Fruit fly (Drosophila melanogaster): ENCODE data around the gene CG7402.

- TF ChIP-seq insv (optimal IDR thresholded peaks at IDR 0.05) (no peak), psq (optimal IDR thresholded peaks at IDR 0.05) (no peak)
Measured at dm6 chr3L:17938622-17939021, 51.1 kb downstream of the CG7402 start.

Measured in Kc167 (cell line).